Fruit fly (Drosophila melanogaster): ENCODE results near the gene CG13950.

CG13950 gene

dm6 chr2L:865851-866250 is 5.9 kb downstream of the CG13950 start (continued):
- peak; percentile 81 for TF ChIP-seq CG31365 (tag; optimal IDR thresholded peaks at IDR 0.05)
- peak; percentile 71; the same call in 2 of the 3 replicates for TF ChIP-seq z (GFP tag; IDR thresholded peaks at IDR 0.05)
- peak; percentile 95 for TF ChIP-seq CG5953 (GFP tag; IDR thresholded peaks at IDR 0.05)
- peak; percentile 88 for TF ChIP-seq CG10274 (GFP tag; optimal IDR thresholded peaks at IDR 0.05)
- peak; percentile 93 for TF ChIP-seq CG9609 (GFP tag; optimal IDR thresholded peaks at IDR 0.05)
- peak; percentile 94 for TF ChIP-seq CG11695 (GFP tag; IDR thresholded peaks at IDR 0.05)
- TF ChIP-seq Meics (GFP tag; optimal IDR thresholded peaks at IDR 0.05) = peak; percentile 94
- peak; percentile 97 for TF ChIP-seq tap (tag; optimal IDR thresholded peaks at IDR 0.05)
- TF ChIP-seq CG34376 (GFP tag; optimal IDR thresholded peaks at IDR 0.05) = peak; percentile 84
- peak; percentile 95 for TF ChIP-seq PHDP (tag; optimal IDR thresholded peaks at IDR 0.05)
- no peak for TF ChIP-seq Sin3A (optimal IDR thresholded peaks at IDR 0.05)
- TF ChIP-seq Nf-YA (GFP tag; IDR thresholded peaks at IDR 0.05) = peak; percentile 92
- no peak for TF ChIP-seq Lpt (GFP tag; optimal IDR thresholded peaks at IDR 0.05)
- peak; percentile 63 for TF ChIP-seq Dip2 (GFP tag; IDR thresholded peaks at IDR 0.05)
- peak; percentile 94 for TF ChIP-seq CG12942 (GFP tag; optimal IDR thresholded peaks at IDR 0.05)
- peak; percentile 80 for TF ChIP-seq CG6765 (GFP tag; optimal IDR thresholded peaks at IDR 0.05)
- TF ChIP-seq CG14441 (GFP tag; IDR thresholded peaks at IDR 0.05) = peak; percentile 97
- peak; percentile 93 for TF ChIP-seq CG16815 (GFP tag; optimal IDR thresholded peaks at IDR 0.05)
- peak; percentile 94 to 97 for TF ChIP-seq Hr51 (GFP tag; optimal IDR thresholded peaks at IDR 0.05)
- TF ChIP-seq ci (GFP tag; IDR thresholded peaks at IDR 0.05) = peak; percentile 98
- peak; percentile 95 for TF ChIP-seq Mrtf (GFP tag; IDR thresholded peaks at IDR 0.05)
- TF ChIP-seq Oaz (GFP tag; IDR thresholded peaks at IDR 0.05) = peak; percentile 93
- no peak for TF ChIP-seq yki (optimal IDR thresholded peaks at IDR 0.05)
- TF ChIP-seq H15 (GFP tag; IDR thresholded peaks at IDR 0.05) = peak; percentile 96
- peak; percentile 96 for TF ChIP-seq CG16863 (GFP tag; optimal IDR thresholded peaks at IDR 0.05)
- peak; percentile 94 for TF ChIP-seq CG4404 (GFP tag; IDR thresholded peaks at IDR 0.05)
- peak; percentile 96 for TF ChIP-seq CG15269 (tag; optimal IDR thresholded peaks at IDR 0.05)
- TF ChIP-seq pfk (GFP tag; optimal IDR thresholded peaks at IDR 0.05) = peak; percentile 20
- TF ChIP-seq CG12659 (GFP tag; optimal IDR thresholded peaks at IDR 0.05) = peak; percentile 96
- TF ChIP-seq ham (GFP tag; IDR thresholded peaks at IDR 0.05) = peak; percentile 78
- TF ChIP-seq pnt (GFP tag; optimal IDR thresholded peaks at IDR 0.05) = peak; percentile 96
- peak; percentile 97 for TF ChIP-seq ttk (GFP tag; IDR thresholded peaks at IDR 0.05)
- peak; percentile 90 for TF ChIP-seq ssp (GFP tag; IDR thresholded peaks at IDR 0.05)
- peak; percentile 96 for TF ChIP-seq CG6813 (GFP tag; optimal IDR thresholded peaks at IDR 0.05)
- TF ChIP-seq Poxn (GFP tag; IDR thresholded peaks at IDR 0.05) = peak; percentile 79
- TF ChIP-seq CG17612 (GFP tag; IDR thresholded peaks at IDR 0.05) = peak; percentile 91
- TF ChIP-seq seq (GFP tag; IDR thresholded peaks at IDR 0.05) = peak; percentile 96
- TF ChIP-seq CG32767 (GFP tag; IDR thresholded peaks at IDR 0.05) = peak; percentile 93
- peak; percentile 96 for TF ChIP-seq Hmr (GFP tag; optimal IDR thresholded peaks at IDR 0.05)
- TF ChIP-seq CG2199 (GFP tag; IDR thresholded peaks at IDR 0.05) = peak; percentile 96

- TF ChIP-seq ranshi (GFP tag; IDR thresholded peaks at IDR 0.05) = peak; percentile 94
- TF ChIP-seq CG6813 (GFP tag; optimal IDR thresholded peaks at IDR 0.05) = peak; percentile 91
- peak; percentile 84 for TF ChIP-seq CG10462 (GFP tag; optimal IDR thresholded peaks at IDR 0.05)
- TF ChIP-seq Tbp (GFP tag; optimal IDR thresholded peaks at IDR 0.05) = no peak
- peak; percentile 4 for TF ChIP-seq Sry-β (GFP tag; optimal IDR thresholded peaks at IDR 0.05)
- TF ChIP-seq br (optimal IDR thresholded peaks at IDR 0.05) = no peak
- peak; percentile 95 for TF ChIP-seq ara (GFP tag; IDR thresholded peaks at IDR 0.05)
- peak; percentile 94 for TF ChIP-seq NfI (GFP tag; optimal IDR thresholded peaks at IDR 0.05)
- peak; percentile 81 for TF ChIP-seq CG30431 (GFP tag; optimal IDR thresholded peaks at IDR 0.05)
- peak; percentile 96 for TF ChIP-seq zfh1 (GFP tag; IDR thresholded peaks at IDR 0.05)
- peak; percentile 96 for TF ChIP-seq CG9817 (tag; optimal IDR thresholded peaks at IDR 0.05)
- TF ChIP-seq CG1024 (GFP tag; IDR thresholded peaks at IDR 0.05) = peak; percentile 91
- TF ChIP-seq CG12236 (GFP tag; optimal IDR thresholded peaks at IDR 0.05) = peak; percentile 70
- peak; percentile 75 for TF ChIP-seq shn (GFP tag; optimal IDR thresholded peaks at IDR 0.05)
- peak; percentile 78 for TF ChIP-seq CG6854 (GFP tag; optimal IDR thresholded peaks at IDR 0.05)
Measured at dm6 chr2L:866950-867744, 7.2 kb downstream of the CG13950 start.

All from whole organism, embryonic.